Worm (Caenorhabditis elegans) whole organism, L2 larva: ENCODE data around the gene chil-1.

ENCODE experiments used
- alr-1 ChIP-seq: fragments of 150-350 bp; optimal IDR thresholded peaks from 2 replicates; lab custom pipeline; 2014; ENCODE audit warnings: missing biosample characterization, missing genetic modification characterization
- blmp-1 ChIP-seq: sonication (generic microtip); optimal IDR thresholded peaks from 2 replicates; lab custom pipeline; 2017; ENCODE audit warnings: missing genetic modification characterization, mild to moderate bottlenecking, missing compliant biosample characterization, antibody characterized with exemption, moderate library complexity; ENCODE audit not compliant: insufficient read depth
- ceh-82 ChIP-seq: fragments of 150-350 bp; optimal IDR thresholded peaks from 2 replicates; lab custom pipeline; 2014; ENCODE audit warnings: missing biosample characterization, missing genetic modification characterization
- fos-1 ChIP-seq: fragments of 150-350 bp; optimal IDR thresholded peaks from 2 replicates; lab custom pipeline; 2014; ENCODE audit warnings: missing biosample characterization, missing genetic modification characterization
- lin-39 ChIP-seq: fragments of 150-350 bp; optimal IDR thresholded peaks from 2 replicates; lab custom pipeline; 2014; ENCODE audit warnings: missing biosample characterization, missing genetic modification reagents, missing genetic modification characterization
- unc-39 ChIP-seq: fragments of 150-350 bp; optimal IDR thresholded peaks from 2 replicates; lab custom pipeline; 2014; ENCODE audit warnings: missing biosample characterization, missing genetic modification characterization

DNA sequence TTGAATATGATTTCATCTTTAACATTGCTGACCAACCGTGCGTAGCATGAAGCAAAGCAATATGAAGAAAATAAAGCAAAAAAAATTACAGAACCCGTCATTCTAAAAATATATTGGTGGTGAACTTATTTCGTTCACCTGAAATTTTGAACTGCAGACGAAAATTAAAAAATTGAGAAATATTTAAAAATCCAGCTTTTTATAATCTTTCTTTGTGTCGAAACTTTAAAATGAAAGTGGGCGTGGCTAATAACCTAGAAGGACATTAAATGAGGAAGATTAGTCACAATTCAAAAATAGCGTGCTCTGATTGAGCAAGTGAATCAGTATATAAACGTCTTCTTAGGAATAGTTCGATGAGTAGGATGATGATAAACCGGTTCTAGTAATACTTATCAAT, 16.8 kb downstream of the chil-1 start, which contains the start of gene old-2:
- TF ChIP-seq blmp-1 (tag; lab: Kevin White, UChicago) = no peak
- no peak for TF ChIP-seq ceh-82 (tag; lab: Kevin White, UChicago)
- TF ChIP-seq lin-39 (tag; lab: Kevin White, UChicago) = no peak
- TF ChIP-seq alr-1 (tag; lab: Kevin White, UChicago) = no peak
- TF ChIP-seq unc-39 (tag; lab: Kevin White, UChicago) = no peak
- no peak for TF ChIP-seq fos-1 (tag; lab: Kevin White, UChicago)
